Comparison of ENCODE assay signal across 1 fruit fly cellular context in genomic region chr3L:18106021-18106944, dm6.
A peak's percentile ranks its signal among the peaks of the same experiment; 100 is the strongest.
TF ChIP-seq lines count a peak whose summit lies in the region.

TSS of gene CG13698 (minus strand) at chr3L:18106149.
TSS of gene mRpS26 (plus strand) at chr3L:18106579.

TF ChIP-seq in whole organism, embryonic, 481 proteins besides CTCF, POLR2A, EP300 and RAD21 (continued from another document):
- TF ChIP-seq ems (GFP tag; optimal IDR thresholded peaks at IDR 0.05; lab: Kevin White, UChicago): no peak
- no peak for TF ChIP-seq CG2202 (tag; optimal IDR thresholded peaks at IDR 0.05; lab: Kevin White, UChicago)
- TF ChIP-seq TFAM (GFP tag; optimal IDR thresholded peaks at IDR 0.05; lab: Kevin White, UChicago): no peak
- TF ChIP-seq D (optimal IDR thresholded peaks at IDR 0.05; lab: Kevin White, UChicago): no peak
- no peak for TF ChIP-seq D (GFP tag; optimal IDR thresholded peaks at IDR 0.05; lab: Kevin White, UChicago)
- TF ChIP-seq CHES-1-like (GFP tag; optimal IDR thresholded peaks at IDR 0.05; lab: Kevin White, UChicago): peak; percentile 16
- 0 out of 2 replicates have a peak, but pooled peaks have one; percentile 22 for TF ChIP-seq CG4730 (GFP tag; IDR thresholded peaks at IDR 0.05; lab: Robert Waterston, UW)
- TF ChIP-seq Optix (GFP tag; IDR thresholded peaks at IDR 0.05; lab: Robert Waterston, UW): no peak
- TF ChIP-seq CG18011 (GFP tag; optimal IDR thresholded peaks at IDR 0.05; lab: Kevin White, UChicago): peak; percentile 91
- peak; percentile 49 for TF ChIP-seq CG17186 (GFP tag; optimal IDR thresholded peaks at IDR 0.05; lab: Kevin White, UChicago)
- TF ChIP-seq disco-r (GFP tag; optimal IDR thresholded peaks at IDR 0.05; lab: Kevin White, UChicago): no peak
- TF ChIP-seq CG17612 (GFP tag; IDR thresholded peaks at IDR 0.05; lab: Robert Waterston, UW): no peak
- TF ChIP-seq Hmr (GFP tag; optimal IDR thresholded peaks at IDR 0.05; lab: Kevin White, UChicago): peak; percentile 80
- TF ChIP-seq onecut (GFP tag; IDR thresholded peaks at IDR 0.05; lab: Robert Waterston, UW): peak; percentile 43; the same call in 1 of the 2 replicates
- TF ChIP-seq CG4707 (GFP tag; optimal IDR thresholded peaks at IDR 0.05; lab: Kevin White, UChicago): no peak
- peak; percentile 7 for TF ChIP-seq CG16863 (GFP tag; optimal IDR thresholded peaks at IDR 0.05; lab: Kevin White, UChicago)
- TF ChIP-seq ato (GFP tag; IDR thresholded peaks at IDR 0.05; lab: Robert Waterston, UW; ENCODE audit: partially characterized antibody): 0 out of 2 replicates have a peak, but pooled peaks have one; percentile 29
- peak; percentile 58 for TF ChIP-seq pzg (GFP tag; optimal IDR thresholded peaks at IDR 0.05; lab: Kevin White, UChicago)
- TF ChIP-seq CG9932 (GFP tag; IDR thresholded peaks at IDR 0.05; lab: Robert Waterston, UW): peak; percentile 80
- peak; percentile 71; the same call in 2 of the 3 replicates for TF ChIP-seq CG2199 (GFP tag; IDR thresholded peaks at IDR 0.05; lab: Robert Waterston, UW)
- TF ChIP-seq CG10366 (GFP tag; IDR thresholded peaks at IDR 0.05; lab: Robert Waterston, UW): peak; percentile 49; the same call in 1 of the 2 replicates
- no peak for TF ChIP-seq Dip2 (GFP tag; IDR thresholded peaks at IDR 0.05; lab: Robert Waterston, UW)
- TF ChIP-seq Six4 (GFP tag; optimal IDR thresholded peaks at IDR 0.05; lab: Kevin White, UChicago): peak; percentile 66
- no peak for TF ChIP-seq Hmx (GFP tag; optimal IDR thresholded peaks at IDR 0.05; lab: Kevin White, UChicago)
- peak; percentile 57 for TF ChIP-seq gcm (GFP tag; optimal IDR thresholded peaks at IDR 0.05; lab: Kevin White, UChicago)
- TF ChIP-seq Lhr (GFP tag; optimal IDR thresholded peaks at IDR 0.05; lab: Kevin White, UChicago): peak; percentile 65
- TF ChIP-seq tap (tag; optimal IDR thresholded peaks at IDR 0.05; lab: Kevin White, UChicago): peak; percentile 61
- TF ChIP-seq Rfx (GFP tag; IDR thresholded peaks at IDR 0.05; lab: Robert Waterston, UW): peak; percentile 80
- TF ChIP-seq CG8478 (optimal IDR thresholded peaks at IDR 0.05; lab: Kevin White, UChicago): no peak
- TF ChIP-seq Nf-YC (tag; optimal IDR thresholded peaks at IDR 0.05; lab: Kevin White, UChicago): peak; percentile 78
- no peak for TF ChIP-seq CrebB (tag; optimal IDR thresholded peaks at IDR 0.05; lab: Kevin White, UChicago)
- TF ChIP-seq CG4360 (GFP tag; IDR thresholded peaks at IDR 0.05; lab: Robert Waterston, UW): no peak
- TF ChIP-seq H15 (GFP tag; IDR thresholded peaks at IDR 0.05; lab: Robert Waterston, UW): 0 out of 3 replicates have a peak, but pooled peaks have one; percentile 39
- no peak; the same call in 2 of the 4 replicates for TF ChIP-seq chinmo (GFP tag; IDR thresholded peaks at IDR 0.05; lab: Robert Waterston, UW; ENCODE audit: partially characterized antibody)
- TF ChIP-seq Poxn (GFP tag; IDR thresholded peaks at IDR 0.05; lab: Robert Waterston, UW): no peak
- TF ChIP-seq CG31365 (tag; optimal IDR thresholded peaks at IDR 0.05; lab: Kevin White, UChicago): no peak
- peak; percentile 53 for TF ChIP-seq CG16815 (GFP tag; optimal IDR thresholded peaks at IDR 0.05; lab: Kevin White, UChicago)
- TF ChIP-seq CG18262 (tag; optimal IDR thresholded peaks at IDR 0.05; lab: Kevin White, UChicago): peak; percentile 78
- TF ChIP-seq CG11723 (GFP tag; optimal IDR thresholded peaks at IDR 0.05; lab: Kevin White, UChicago): peak; percentile 64
- peak; percentile 69 for TF ChIP-seq CG4820 (GFP tag; optimal IDR thresholded peaks at IDR 0.05; lab: Kevin White, UChicago)
- peak; percentile 39 for TF ChIP-seq CG10431 (GFP tag; optimal IDR thresholded peaks at IDR 0.05; lab: Kevin White, UChicago)
- TF ChIP-seq wdn (GFP tag; IDR thresholded peaks at IDR 0.05; lab: Robert Waterston, UW): no peak
- TF ChIP-seq MTF-1 (GFP tag; optimal IDR thresholded peaks at IDR 0.05; lab: Kevin White, UChicago; ENCODE audit: borderline replicate concordance): no peak
- TF ChIP-seq CG11560 (tag; IDR thresholded peaks at IDR 0.05; lab: Robert Waterston, UW): no peak
- no peak for TF ChIP-seq hb (GFP tag; IDR thresholded peaks at IDR 0.05; lab: Robert Waterston, UW; ENCODE audit: partially characterized antibody)
- TF ChIP-seq gem (tag; optimal IDR thresholded peaks at IDR 0.05; lab: Kevin White, UChicago): peak; percentile 84
- TF ChIP-seq h (optimal IDR thresholded peaks at IDR 0.05; lab: Kevin White, UChicago): no peak
- peak; percentile 86 for TF ChIP-seq CG12391 (tag; optimal IDR thresholded peaks at IDR 0.05; lab: Kevin White, UChicago)
- peak; percentile 84 for TF ChIP-seq CG13424 (tag; optimal IDR thresholded peaks at IDR 0.05; lab: Kevin White, UChicago)
- peak; percentile 71 for TF ChIP-seq CG7556 (GFP tag; optimal IDR thresholded peaks at IDR 0.05; lab: Kevin White, UChicago)
- TF ChIP-seq hkb (optimal IDR thresholded peaks at IDR 0.05; lab: Kevin White, UChicago): no peak
- no peak for TF ChIP-seq hkb (GFP tag; IDR thresholded peaks at IDR 0.05; lab: Robert Waterston, UW)
- TF ChIP-seq zf30C (GFP tag; optimal IDR thresholded peaks at IDR 0.05; lab: Kevin White, UChicago): no peak
- peak; percentile 60; the same call in 2 of the 3 replicates for TF ChIP-seq CG6791 (GFP tag; IDR thresholded peaks at IDR 0.05; lab: Robert Waterston, UW; ENCODE audit: partially characterized antibody)
- TF ChIP-seq CG32772 (GFP tag; IDR thresholded peaks at IDR 0.05; lab: Robert Waterston, UW): peak; percentile 42; the same call in 1 of the 2 replicates
- TF ChIP-seq Jarid2 (GFP tag; optimal IDR thresholded peaks at IDR 0.05; lab: Kevin White, UChicago): peak; percentile 90
- peak; percentile 36 for TF ChIP-seq bab2 (GFP tag; optimal IDR thresholded peaks at IDR 0.05; lab: Kevin White, UChicago)
- no peak for TF ChIP-seq CG7786 (GFP tag; optimal IDR thresholded peaks at IDR 0.05; lab: Kevin White, UChicago)
- no peak for TF ChIP-seq wek (GFP tag; optimal IDR thresholded peaks at IDR 0.05; lab: Kevin White, UChicago)
- TF ChIP-seq shn (GFP tag; optimal IDR thresholded peaks at IDR 0.05; lab: Kevin White, UChicago): no peak
- TF ChIP-seq CkIIα-i1 (GFP tag; IDR thresholded peaks at IDR 0.05; lab: Robert Waterston, UW): no peak
- TF ChIP-seq Atf3 (GFP tag; optimal IDR thresholded peaks at IDR 0.05; lab: Kevin White, UChicago): no peak
- TF ChIP-seq CG14050 (GFP tag; IDR thresholded peaks at IDR 0.05; lab: Robert Waterston, UW): peak; percentile 50; the same call in 2 of the 3 replicates
- TF ChIP-seq CG3838 (GFP tag; optimal IDR thresholded peaks at IDR 0.05; lab: Kevin White, UChicago): no peak
- TF ChIP-seq ac (GFP tag; optimal IDR thresholded peaks at IDR 0.05; lab: Kevin White, UChicago): no peak
- no peak for TF ChIP-seq CG4854 (GFP tag; optimal IDR thresholded peaks at IDR 0.05; lab: Kevin White, UChicago)
- TF ChIP-seq inv (GFP tag; IDR thresholded peaks at IDR 0.05; lab: Robert Waterston, UW; ENCODE audit: partially characterized antibody): peak; percentile 44; the same call in 1 of the 2 replicates
- TF ChIP-seq E2f2 (GFP tag; IDR thresholded peaks at IDR 0.05; lab: Robert Waterston, UW): peak; percentile 56; the same call in 1 of the 2 replicates
- TF ChIP-seq CG10979 (tag; optimal IDR thresholded peaks at IDR 0.05; lab: Kevin White, UChicago): peak; percentile 52
- TF ChIP-seq CG4617 (GFP tag; optimal IDR thresholded peaks at IDR 0.05; lab: Kevin White, UChicago; ENCODE audit: borderline replicate concordance): peak; percentile 14
- TF ChIP-seq CG6254 (GFP tag; optimal IDR thresholded peaks at IDR 0.05; lab: Kevin White, UChicago): no peak
- TF ChIP-seq usp (GFP tag; optimal IDR thresholded peaks at IDR 0.05; lab: Kevin White, UChicago): no peak
- no peak for TF ChIP-seq en (GFP tag; optimal IDR thresholded peaks at IDR 0.05; lab: Kevin White, UChicago)
- peak; percentile 58; the same call in 2 of the 3 replicates for TF ChIP-seq tgo (GFP tag; IDR thresholded peaks at IDR 0.05; lab: Robert Waterston, UW)
- no peak for TF ChIP-seq gsb (GFP tag; IDR thresholded peaks at IDR 0.05; lab: Robert Waterston, UW)
- TF ChIP-seq otp (GFP tag; IDR thresholded peaks at IDR 0.05; lab: Robert Waterston, UW): peak; percentile 26; the same call in 1 of the 3 replicates
- TF ChIP-seq NfI (GFP tag; optimal IDR thresholded peaks at IDR 0.05; lab: Kevin White, UChicago): peak; percentile 72
- peak; percentile 65 for TF ChIP-seq CG10147 (GFP tag; optimal IDR thresholded peaks at IDR 0.05; lab: Kevin White, UChicago)
- TF ChIP-seq CG8359 (GFP tag; optimal IDR thresholded peaks at IDR 0.05; lab: Kevin White, UChicago; ENCODE audit: borderline replicate concordance): no peak
- TF ChIP-seq pum (GFP tag; optimal IDR thresholded peaks at IDR 0.05; lab: Kevin White, UChicago): peak; percentile 21
- TF ChIP-seq CG1602 (GFP tag; optimal IDR thresholded peaks at IDR 0.05; lab: Kevin White, UChicago): peak; percentile 62
- peak; percentile 17; the same call in 1 of the 2 replicates for TF ChIP-seq ara (GFP tag; IDR thresholded peaks at IDR 0.05; lab: Robert Waterston, UW)
- TF ChIP-seq Oli (tag; optimal IDR thresholded peaks at IDR 0.05; lab: Kevin White, UChicago): peak; percentile 66
- no peak for TF ChIP-seq CG5245 (GFP tag; optimal IDR thresholded peaks at IDR 0.05; lab: Kevin White, UChicago)
- TF ChIP-seq Bteb2 (GFP tag; optimal IDR thresholded peaks at IDR 0.05; lab: Kevin White, UChicago): peak; percentile 24
- no peak for TF ChIP-seq btn (GFP tag; optimal IDR thresholded peaks at IDR 0.05; lab: Kevin White, UChicago)
- TF ChIP-seq CG13624 (GFP tag; optimal IDR thresholded peaks at IDR 0.05; lab: Kevin White, UChicago): peak; percentile 48
- no peak for TF ChIP-seq CG7963 (GFP tag; IDR thresholded peaks at IDR 0.05; lab: Robert Waterston, UW; ENCODE audit: partially characterized antibody)
- TF ChIP-seq Pdp1 (GFP tag; optimal IDR thresholded peaks at IDR 0.05; lab: Kevin White, UChicago): peak; percentile 2 to 99
- TF ChIP-seq Blimp-1 (GFP tag; optimal IDR thresholded peaks at IDR 0.05; lab: Kevin White, UChicago): peak; percentile 58
- TF ChIP-seq HmgD (GFP tag; optimal IDR thresholded peaks at IDR 0.05; lab: Kevin White, UChicago): peak; percentile 25
- peak; percentile 73 for TF ChIP-seq Hr3 (GFP tag; optimal IDR thresholded peaks at IDR 0.05; lab: Kevin White, UChicago)
- TF ChIP-seq CG7271 (tag; optimal IDR thresholded peaks at IDR 0.05; lab: Kevin White, UChicago): no peak
- no peak for TF ChIP-seq CG5180 (GFP tag; optimal IDR thresholded peaks at IDR 0.05; lab: Kevin White, UChicago)
- no peak for TF ChIP-seq CG10321 (GFP tag; IDR thresholded peaks at IDR 0.05; lab: Robert Waterston, UW)
- TF ChIP-seq prd (optimal IDR thresholded peaks at IDR 0.05; lab: Kevin White, UChicago): no peak
- peak; percentile 75 for TF ChIP-seq prd (GFP tag; IDR thresholded peaks at IDR 0.05; lab: Robert Waterston, UW)
- TF ChIP-seq CG13775 (GFP tag; optimal IDR thresholded peaks at IDR 0.05; lab: Kevin White, UChicago): peak; percentile 77
- peak; percentile 54; the same call in 1 of the 2 replicates for TF ChIP-seq seq (GFP tag; IDR thresholded peaks at IDR 0.05; lab: Robert Waterston, UW)
- peak; percentile 53 for TF ChIP-seq kay (GFP tag; optimal IDR thresholded peaks at IDR 0.05; lab: Kevin White, UChicago)
- peak; percentile 61; the same call in 2 of the 3 replicates for TF ChIP-seq Aef1 (GFP tag; IDR thresholded peaks at IDR 0.05; lab: Robert Waterston, UW)
- peak; percentile 77 for TF ChIP-seq CG11504 (tag; optimal IDR thresholded peaks at IDR 0.05; lab: Kevin White, UChicago)
- peak; percentile 29 for TF ChIP-seq kni (GFP tag; optimal IDR thresholded peaks at IDR 0.05; lab: Kevin White, UChicago)
- no peak for TF ChIP-seq Camta (GFP tag; optimal IDR thresholded peaks at IDR 0.05; lab: Kevin White, UChicago)
- no peak for TF ChIP-seq CG11398 (GFP tag; optimal IDR thresholded peaks at IDR 0.05; lab: Kevin White, UChicago)
- peak; percentile 41 for TF ChIP-seq CG15696 (tag; optimal IDR thresholded peaks at IDR 0.05; lab: Kevin White, UChicago)
- peak; percentile 66; the same call in 1 of the 3 replicates for TF ChIP-seq Opbp (GFP tag; IDR thresholded peaks at IDR 0.05; lab: Robert Waterston, UW; ENCODE audit: partially characterized antibody)
- no peak for TF ChIP-seq pros (GFP tag; optimal IDR thresholded peaks at IDR 0.05; lab: Kevin White, UChicago)
- no peak for TF ChIP-seq mirr (GFP tag; optimal IDR thresholded peaks at IDR 0.05; lab: Kevin White, UChicago)
- TF ChIP-seq CG10462 (GFP tag; optimal IDR thresholded peaks at IDR 0.05; lab: Kevin White, UChicago): peak; percentile 9
- peak; percentile 72 for TF ChIP-seq Sox100B (GFP tag; optimal IDR thresholded peaks at IDR 0.05; lab: Kevin White, UChicago)
- peak; percentile 58 for TF ChIP-seq CG1233 (GFP tag; optimal IDR thresholded peaks at IDR 0.05; lab: Kevin White, UChicago)
- TF ChIP-seq CG34422 (GFP tag; IDR thresholded peaks at IDR 0.05; lab: Robert Waterston, UW): peak; percentile 63; the same call in 1 of the 3 replicates
- no peak; the same call in 2 of the 3 replicates for TF ChIP-seq zfh1 (GFP tag; IDR thresholded peaks at IDR 0.05; lab: Robert Waterston, UW)
- TF ChIP-seq dm (GFP tag; optimal IDR thresholded peaks at IDR 0.05; lab: Kevin White, UChicago): no peak
- TF ChIP-seq her (GFP tag; optimal IDR thresholded peaks at IDR 0.05; lab: Kevin White, UChicago): peak; percentile 99
